Fruit fly (Drosophila melanogaster) whole organism, embryonic: ENCODE data around the gene Pfdn2.

ENCODE experiments used
- Atf-2 ChIP-seq: fragments of 200-800 bp; sonication (Bioruptor generic); optimal IDR thresholded peaks from 2 replicates; lab custom pipeline; 2016; ENCODE audit warnings: missing biosample characterization, missing genetic modification characterization
- Bdp1 ChIP-seq: fragments of 200-800 bp; sonication (Bioruptor generic); optimal IDR thresholded peaks from 3 replicates; lab custom pipeline; 2016; ENCODE audit warnings: missing biosample characterization, missing genetic modification characterization
- CG10209 ChIP-seq: fragments of 200-800 bp; sonication (Bioruptor generic); optimal IDR thresholded peaks from 3 replicates; lab custom pipeline; 2017; ENCODE audit warnings: missing biosample characterization, mild to moderate bottlenecking, missing genetic modification characterization, missing genetic modification reagents
- CG11695 ChIP-seq: fragments of 200-800 bp; sonication (Bioruptor generic); IDR thresholded peaks from 3 replicates; pipeline ENCODE4 v1.3.6; 2022; ENCODE audit warnings: missing biosample characterization, missing genetic modification characterization
- CG12219 ChIP-seq: fragments of 200-800 bp; sonication (Bioruptor generic); optimal IDR thresholded peaks from 3 replicates; lab custom pipeline; 2018; ENCODE audit warnings: missing biosample characterization, mild to moderate bottlenecking, missing genetic modification characterization
- CG15479 ChIP-seq: fragments of 200-800 bp; sonication (Bioruptor generic); optimal IDR thresholded peaks from 3 replicates; lab custom pipeline; 2019; ENCODE audit warnings: missing biosample characterization, mild to moderate bottlenecking, missing genetic modification characterization, moderate library complexity
- CG1603 ChIP-seq: fragments of 200-800 bp; sonication (Bioruptor generic); optimal IDR thresholded peaks from 2 replicates; lab custom pipeline; 2019; ENCODE audit warnings: missing biosample characterization, mild to moderate bottlenecking, missing genetic modification characterization, moderate library complexity
- CG16813 ChIP-seq: fragments of 200-800 bp; sonication (Bioruptor generic); IDR thresholded peaks from 3 replicates; pipeline ENCODE4 v1.3.6; 2022; ENCODE audit warnings: missing biosample characterization, missing genetic modification characterization; ENCODE audit not compliant: partially characterized antibody
- CG1792 ChIP-seq: fragments of 200-800 bp; sonication (Bioruptor generic); optimal IDR thresholded peaks from 2 replicates; lab custom pipeline; 2016; ENCODE audit warnings: missing biosample characterization, missing genetic modification characterization
- CG2202 ChIP-seq: fragments of 200-800 bp; sonication (Bioruptor generic); optimal IDR thresholded peaks from 2 replicates; lab custom pipeline; 2018; ENCODE audit warnings: missing biosample characterization, mild to moderate bottlenecking, missing genetic modification characterization
- CG2889 ChIP-seq: fragments of 200-800 bp; sonication (Bioruptor generic); IDR thresholded peaks from 3 replicates; pipeline ENCODE4 v1.3.6; 2022; ENCODE audit warnings: missing biosample characterization, missing genetic modification characterization
- CG30431 ChIP-seq: fragments of 200-800 bp; sonication (Bioruptor generic); optimal IDR thresholded peaks from 2 replicates; lab custom pipeline; 2017; ENCODE audit warnings: missing biosample characterization, missing genetic modification characterization
- CG34224 ChIP-seq: fragments of 200-800 bp; sonication (Bioruptor generic); IDR thresholded peaks from 3 replicates; pipeline ENCODE4 v1.3.6; 2022; ENCODE audit warnings: missing biosample characterization, missing genetic modification characterization; ENCODE audit not compliant: partially characterized antibody
- CG4282 ChIP-seq: fragments of 200-800 bp; sonication (Bioruptor generic); optimal IDR thresholded peaks from 2 replicates; lab custom pipeline; 2016; ENCODE audit warnings: missing biosample characterization, missing genetic modification characterization
- CG6689 ChIP-seq: fragments of 200-800 bp; sonication (Bioruptor generic); IDR thresholded peaks from 2 replicates; pipeline ENCODE4 v1.3.6; 2022; ENCODE audit warnings: missing biosample characterization, missing genetic modification characterization
- CG7745 ChIP-seq: fragments of 200-800 bp; sonication (Bioruptor generic); optimal IDR thresholded peaks from 2 replicates; lab custom pipeline; 2018; ENCODE audit warnings: missing biosample characterization, mild to moderate bottlenecking, missing genetic modification characterization, moderate library complexity
- Camta ChIP-seq: fragments of 200-800 bp; sonication (Bioruptor generic); optimal IDR thresholded peaks from 2 replicates; lab custom pipeline; 2016; ENCODE audit warnings: missing biosample characterization, missing genetic modification characterization
- D19B ChIP-seq: fragments of 200-800 bp; sonication (Bioruptor generic); optimal IDR thresholded peaks from 2 replicates; lab custom pipeline; 2017; ENCODE audit warnings: missing biosample characterization, mild to moderate bottlenecking, missing genetic modification characterization
- Dbx ChIP-seq: fragments of 200-800 bp; sonication (Bioruptor generic); IDR thresholded peaks from 3 replicates; pipeline ENCODE4 v1.3.6; 2022; ENCODE audit warnings: missing biosample characterization, missing genetic modification characterization
- Deaf1 ChIP-seq: fragments of 200-800 bp; optimal IDR thresholded peaks from 3 replicates; lab custom pipeline; 2019; ENCODE audit warnings: missing biosample characterization, mild to moderate bottlenecking, missing genetic modification characterization, moderate library complexity
- Dek ChIP-seq: fragments of 200-800 bp; sonication (Bioruptor generic); optimal IDR thresholded peaks from 3 replicates; lab custom pipeline; 2019; ENCODE audit warnings: missing biosample characterization, mild to moderate bottlenecking, missing genetic modification characterization, moderate library complexity
- Dip3 ChIP-seq: fragments of 200-800 bp; sonication (Bioruptor generic); optimal IDR thresholded peaks from 3 replicates; lab custom pipeline; 2016; ENCODE audit warnings: missing biosample characterization, missing genetic modification characterization
- HmgD ChIP-seq: fragments of 200-800 bp; sonication (Bioruptor generic); optimal IDR thresholded peaks from 3 replicates; lab custom pipeline; 2016; ENCODE audit warnings: missing biosample characterization, missing genetic modification characterization
- Hr39 ChIP-seq: fragments of >200 bp; optimal IDR thresholded peaks from 2 replicates; lab custom pipeline; 2017
- Hsf ChIP-seq: fragments of 200-800 bp; sonication (Bioruptor generic); optimal IDR thresholded peaks from 3 replicates; lab custom pipeline; 2016; ENCODE audit warnings: missing biosample characterization, missing genetic modification characterization
- Stat92E ChIP-seq, 3 experiments: fragments of >200 bp in 2 of 3; fragments of 200-800 bp in 1 of 3; sonication (Bioruptor generic) in 1 of 3; optimal IDR thresholded peaks; 2 replicates each; lab custom pipeline; 2017 to 2019; ENCODE audit warnings: missing biosample characterization in 3 of 3, missing genetic modification characterization in 3 of 3, mild to moderate bottlenecking in 1 of 3, moderate library complexity in 1 of 3
- Tbp ChIP-seq: fragments of >200 bp; optimal IDR thresholded peaks from 2 replicates; lab custom pipeline; 2018; ENCODE audit warnings: missing biosample characterization, missing genetic modification characterization
- ase ChIP-seq: fragments of 200-800 bp; sonication (Bioruptor generic); IDR thresholded peaks from 3 replicates; pipeline ENCODE4 v1.3.6; 2022; ENCODE audit warnings: missing biosample characterization, missing genetic modification characterization
- ato ChIP-seq: fragments of 200-800 bp; sonication (Bioruptor generic); IDR thresholded peaks from 2 replicates; pipeline ENCODE4 v1.3.6; 2022; ENCODE audit warnings: missing biosample characterization, missing genetic modification characterization; ENCODE audit not compliant: partially characterized antibody
- cad ChIP-seq: fragments of >200 bp; optimal IDR thresholded peaks from 2 replicates; lab custom pipeline; 2017; ENCODE audit warnings: missing biosample characterization, missing genetic modification characterization
- cg ChIP-seq: fragments of 200-800 bp; sonication (Bioruptor generic); optimal IDR thresholded peaks from 3 replicates; lab custom pipeline; 2019; ENCODE audit warnings: missing biosample characterization, mild to moderate bottlenecking, missing genetic modification characterization, moderate library complexity
- dysf ChIP-seq: fragments of 200-800 bp; sonication (Bioruptor generic); IDR thresholded peaks from 3 replicates; pipeline ENCODE4 v1.3.6; 2022; ENCODE audit warnings: missing biosample characterization, missing genetic modification characterization
- ems ChIP-seq: fragments of 200-800 bp; sonication (Bioruptor generic); optimal IDR thresholded peaks from 3 replicates; lab custom pipeline; 2016; ENCODE audit warnings: missing biosample characterization, missing genetic modification characterization
- exex ChIP-seq: fragments of 200-800 bp; sonication (Bioruptor generic); optimal IDR thresholded peaks from 4 replicates; lab custom pipeline; 2018; ENCODE audit warnings: missing biosample characterization, mild to moderate bottlenecking, missing genetic modification characterization, moderate library complexity
- fd3F ChIP-seq: fragments of 200-800 bp; sonication (Bioruptor generic); optimal IDR thresholded peaks from 2 replicates; lab custom pipeline; 2018; ENCODE audit warnings: missing biosample characterization, mild to moderate bottlenecking, missing genetic modification characterization, moderate library complexity
- grn ChIP-seq: fragments of 200-800 bp; sonication (Bioruptor generic); optimal IDR thresholded peaks from 3 replicates; lab custom pipeline; 2017; ENCODE audit warnings: missing biosample characterization, missing genetic modification characterization
- gsb-n ChIP-seq: fragments of 200-800 bp; sonication (Bioruptor generic); optimal IDR thresholded peaks from 3 replicates; lab custom pipeline; 2018; ENCODE audit warnings: missing biosample characterization, mild to moderate bottlenecking, missing genetic modification characterization
- her ChIP-seq: fragments of 200-800 bp; sonication (Bioruptor generic); optimal IDR thresholded peaks from 2 replicates; lab custom pipeline; 2016; ENCODE audit warnings: missing biosample characterization, missing genetic modification characterization
- mam ChIP-seq: fragments of 200-800 bp; sonication (Bioruptor generic); optimal IDR thresholded peaks from 3 replicates; lab custom pipeline; 2016; ENCODE audit warnings: missing biosample characterization, missing genetic modification characterization
- nerfin-1 ChIP-seq: fragments of 200-800 bp; sonication (Bioruptor generic); optimal IDR thresholded peaks from 3 replicates; lab custom pipeline; 2019; ENCODE audit warnings: missing biosample characterization, mild to moderate bottlenecking, missing genetic modification characterization, moderate library complexity
- odd ChIP-seq: fragments of 200-800 bp; sonication (Bioruptor generic); optimal IDR thresholded peaks from 2 replicates; lab custom pipeline; 2017; ENCODE audit warnings: missing biosample characterization, mild to moderate bottlenecking, missing genetic modification characterization
- pho ChIP-seq: fragments of 200-800 bp; sonication (Bioruptor generic); optimal IDR thresholded peaks from 2 replicates; lab custom pipeline; 2016; ENCODE audit warnings: missing biosample characterization, missing genetic modification characterization
- prd ChIP-seq, 3 experiments: fragments of >200 bp in 2 of 3; fragments of 200-800 bp in 1 of 3; sonication (Bioruptor generic) in 1 of 3; optimal IDR thresholded peaks in 2 of 3; IDR thresholded peaks in 1 of 3; 2 replicates in 2 of 3; 3 replicates in 1 of 3; pipeline versions ENCODE4 v1.3.6 to Lab custom; 2017 to 2022; ENCODE audit warnings: missing biosample characterization in 1 of 3, missing genetic modification characterization in 1 of 3
- row ChIP-seq: fragments of 200-800 bp; sonication (Bioruptor generic); IDR thresholded peaks from 3 replicates; pipeline ENCODE4 v1.3.6; 2022; ENCODE audit warnings: missing biosample characterization, missing genetic modification characterization
- seq ChIP-seq: fragments of 200-800 bp; sonication (Bioruptor generic); IDR thresholded peaks from 2 replicates; pipeline ENCODE4 v1.3.6; 2022; ENCODE audit warnings: missing biosample characterization, missing genetic modification characterization
- sim ChIP-seq: fragments of 200-800 bp; sonication (Bioruptor generic); IDR thresholded peaks from 2 replicates; pipeline ENCODE4 v1.3.6; 2022; ENCODE audit warnings: missing biosample characterization, missing genetic modification characterization
- sisA ChIP-seq: fragments of 200-800 bp; sonication (Bioruptor generic); IDR thresholded peaks from 2 replicates; pipeline ENCODE4 v1.3.6; 2022; ENCODE audit warnings: missing biosample characterization, missing genetic modification characterization
- slbo ChIP-seq: fragments of 200-800 bp; sonication (Bioruptor generic); IDR thresholded peaks from 2 replicates; pipeline ENCODE4 v1.3.6; 2022; ENCODE audit warnings: missing biosample characterization, missing genetic modification characterization
- tll ChIP-seq, 2 experiments: fragments of 200-800 bp in 1 of 2; fragments of >200 bp in 1 of 2; sonication (Bioruptor generic) in 1 of 2; optimal IDR thresholded peaks; 2 replicates each; lab custom pipeline; 2017 to 2019; ENCODE audit warnings: missing biosample characterization in 2 of 2, missing genetic modification characterization in 2 of 2, mild to moderate bottlenecking in 1 of 2, moderate library complexity in 1 of 2
- vfl ChIP-seq: fragments of 200-800 bp; sonication (Bioruptor generic); optimal IDR thresholded peaks from 2 replicates; lab custom pipeline; 2016; ENCODE audit warnings: missing biosample characterization, missing genetic modification characterization
- vvl ChIP-seq: fragments of 200-800 bp; sonication (Bioruptor generic); IDR thresholded peaks from 2 replicates; pipeline ENCODE4 v1.3.6; 2022; ENCODE audit warnings: missing biosample characterization, missing genetic modification characterization

Pfdn2 gene

DNA sequence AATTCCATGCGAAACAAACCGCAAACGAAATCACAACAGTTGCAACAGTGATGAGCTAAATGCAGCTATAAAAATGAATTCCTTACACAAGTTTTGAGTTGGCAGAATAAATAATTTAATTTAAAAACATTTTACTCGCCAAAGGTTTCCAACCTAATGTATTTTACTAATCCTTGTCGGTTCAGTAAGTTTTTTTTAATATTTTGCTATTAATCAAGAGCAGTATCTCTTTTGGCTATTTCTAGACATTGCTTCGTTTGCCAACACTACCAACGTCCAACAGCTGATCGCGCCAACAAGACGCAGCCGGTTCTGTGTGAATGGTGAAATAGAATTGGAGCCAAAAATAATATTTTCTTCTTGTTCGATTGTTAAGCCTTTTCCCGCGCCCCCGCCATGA lies 9.5 kb downstream of the Pfdn2 start, which contains the start of the genes CG32075, CG45101 and SuUR (continued):
- TF ChIP-seq sim (no peak), CG1792 (peak; percentile 69), sisA (GFP tag; lab: Robert Waterston, UW) (peak; percentile 92), nerfin-1 (tag; lab: Kevin White, UChicago) (peak; percentile 77), CG30431 (GFP tag; lab: Kevin White, UChicago) (peak; percentile 81), prd (optimal IDR thresholded peaks at IDR 0.05; lab: Kevin White, UChicago) (no peak), prd (GFP tag; IDR thresholded peaks at IDR 0.05; lab: Robert Waterston, UW) (peak; percentile 95), CG10209 (peak; percentile 85), CG12219 (GFP tag; lab: Kevin White, UChicago) (peak; percentile 57), vfl (GFP tag; lab: Kevin White, UChicago) (peak; percentile 86), CG15479 (GFP tag; lab: Kevin White, UChicago) (no peak), Tbp (GFP tag; lab: Kevin White, UChicago) (no peak), Deaf1 (tag; lab: Kevin White, UChicago) (peak; percentile 38), ato (GFP tag; lab: Robert Waterston, UW) (no peak), mam (GFP tag; lab: Kevin White, UChicago) (peak; percentile 92), D19B (GFP tag; lab: Kevin White, UChicago) (peak; percentile 72), vvl (GFP tag; lab: Robert Waterston, UW) (peak; percentile 91), exex (tag; lab: Kevin White, UChicago) (peak; percentile 51), HmgD (peak; percentile 73), Hr39 (lab: Kevin White, UChicago) (no peak), slbo (GFP tag; lab: Robert Waterston, UW) (peak; percentile 94), ems (GFP tag; lab: Kevin White, UChicago) (peak; percentile 91), cg (GFP tag; lab: Kevin White, UChicago) (no peak), tll (GFP tag; optimal IDR thresholded peaks at IDR 0.05; lab: Kevin White, UChicago) (peak in 1 of 2 experiments; percentile 30), dysf (peak; percentile 87), Bdp1 (GFP tag; lab: Kevin White, UChicago) (peak; percentile 79), Camta (GFP tag; lab: Kevin White, UChicago) (peak; percentile 89), CG1603 (tag; lab: Kevin White, UChicago) (peak; percentile 51), Stat92E (GFP tag; optimal IDR thresholded peaks at IDR 0.05; lab: Kevin White, UChicago) (peak in 1 of 3 experiments; percentile 76), Dip3 (GFP tag; lab: Kevin White, UChicago) (peak; percentile 91), Dek (tag; lab: Kevin White, UChicago) (peak; percentile 78), Hsf (GFP tag; lab: Kevin White, UChicago) (peak; percentile 94), her (GFP tag; lab: Kevin White, UChicago) (peak; percentile 68), CG6689 (GFP tag; lab: Robert Waterston, UW) (peak; percentile 88), CG2202 (tag; lab: Kevin White, UChicago) (peak; percentile 59), grn (GFP tag; lab: Kevin White, UChicago) (peak; percentile 24), fd3F (peak; percentile 81), CG4282 (GFP tag; lab: Kevin White, UChicago) (peak; percentile 74), CG16813 (GFP tag; lab: Robert Waterston, UW) (no peak), CG7745 (tag; lab: Kevin White, UChicago) (no peak), cad (GFP tag; lab: Kevin White, UChicago) (no peak), odd (peak; percentile 52), Dbx (peak; percentile 91), pho (GFP tag; lab: Kevin White, UChicago) (peak; percentile 93), Atf-2 (GFP tag; lab: Kevin White, UChicago) (peak; percentile 82), gsb-n (tag; lab: Kevin White, UChicago) (peak; percentile 74), CG2889 (GFP tag; lab: Robert Waterston, UW) (peak; percentile 83), row (GFP tag; lab: Robert Waterston, UW) (peak; percentile 94), CG34224 (GFP tag; lab: Robert Waterston, UW) (no peak), CG11695 (GFP tag; lab: Robert Waterston, UW) (peak; percentile 78), ase (GFP tag; lab: Robert Waterston, UW) (peak; percentile 86), seq (GFP tag; lab: Robert Waterston, UW) (peak; percentile 79)
